Fruit fly (Drosophila melanogaster): ENCODE data around the gene Pih1D1.

DNA sequence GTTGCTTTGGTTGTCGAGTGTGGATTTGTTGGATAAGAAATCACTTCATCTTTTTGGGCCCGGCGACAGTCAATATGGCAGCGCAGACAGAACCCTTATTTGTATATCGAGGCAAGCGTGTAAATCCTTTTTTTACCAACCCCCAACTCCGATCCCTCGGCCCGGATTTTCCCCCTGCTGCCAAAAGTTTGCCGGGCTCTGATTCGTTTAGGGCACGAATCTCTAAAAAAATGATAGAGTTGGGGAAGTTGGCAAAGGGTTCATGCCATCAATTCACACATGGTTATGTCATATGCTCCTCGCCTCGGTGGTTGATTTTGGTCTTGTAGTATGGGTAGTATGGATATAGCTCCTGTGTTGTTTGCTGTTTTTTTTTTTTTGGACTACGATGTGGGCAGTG, 34.8 kb downstream of the Pih1D1 start:
- TF ChIP-seq ttk (optimal IDR thresholded peaks at IDR 0.05) (no peak), psq (optimal IDR thresholded peaks at IDR 0.05) (no peak), h (optimal IDR thresholded peaks at IDR 0.05) (no peak), Myc (optimal IDR thresholded peaks at IDR 0.05) (no peak), insv (optimal IDR thresholded peaks at IDR 0.05) (no peak)

All from Kc167 (cell line).